Worm (Caenorhabditis elegans) whole organism, L2 larva: ENCODE measurements around the gene F21A3.11.

Experiments used
- C34F6.9 ChIP-seq: fragments of 150-350 bp; optimal IDR thresholded peaks from 2 replicates; lab custom pipeline; 2014; ENCODE audit warnings: missing biosample characterization, missing genetic modification characterization
- F13H6.1 ChIP-seq: sonication (generic microtip); optimal IDR thresholded peaks from 2 replicates; lab custom pipeline; 2016; ENCODE audit warnings: missing genetic modification characterization, missing compliant biosample characterization
- R02D3.7 ChIP-seq: fragments of 150-350 bp; optimal IDR thresholded peaks from 2 replicates; lab custom pipeline; 2014; ENCODE audit warnings: missing biosample characterization, missing genetic modification characterization
- ZK546.5 ChIP-seq: sonication (generic microtip); optimal IDR thresholded peaks from 2 replicates; lab custom pipeline; 2017; ENCODE audit warnings: missing biosample characterization, missing genetic modification characterization
- aly-2 ChIP-seq: fragments of 150-350 bp; optimal IDR thresholded peaks from 2 replicates; lab custom pipeline; 2014; ENCODE audit warnings: missing biosample characterization, missing genetic modification characterization
- blmp-1 ChIP-seq: sonication (generic microtip); optimal IDR thresholded peaks from 2 replicates; lab custom pipeline; 2017; ENCODE audit warnings: missing genetic modification characterization, mild to moderate bottlenecking, missing compliant biosample characterization, antibody characterized with exemption, moderate library complexity; ENCODE audit not compliant: insufficient read depth
- ceh-16 ChIP-seq: fragments of 150-350 bp; optimal IDR thresholded peaks from 2 replicates; lab custom pipeline; 2014; ENCODE audit warnings: missing biosample characterization, missing genetic modification characterization
- crh-2 ChIP-seq: sonication (generic microtip); optimal IDR thresholded peaks from 2 replicates; lab custom pipeline; 2017; ENCODE audit warnings: missing biosample characterization, missing genetic modification characterization
- dmd-4 ChIP-seq: sonication (generic microtip); optimal IDR thresholded peaks from 2 replicates; lab custom pipeline; 2017; ENCODE audit warnings: missing biosample characterization, missing genetic modification characterization
- egl-27 ChIP-seq: sonication (generic microtip); optimal IDR thresholded peaks from 3 replicates; lab custom pipeline; 2017; ENCODE audit warnings: missing biosample characterization, missing genetic modification reagents, missing genetic modification characterization
- elt-3 ChIP-seq: sonication (generic microtip); optimal IDR thresholded peaks from 2 replicates; lab custom pipeline; 2017; ENCODE audit warnings: missing biosample characterization, missing genetic modification characterization
- fos-1 ChIP-seq: fragments of 150-350 bp; optimal IDR thresholded peaks from 2 replicates; lab custom pipeline; 2014; ENCODE audit warnings: missing biosample characterization, missing genetic modification characterization
- gmeb-1 ChIP-seq: fragments of 150-350 bp; optimal IDR thresholded peaks from 2 replicates; lab custom pipeline; 2014; ENCODE audit warnings: missing biosample characterization, missing genetic modification characterization
- lin-11 ChIP-seq: fragments of 150-350 bp; sonication (generic microtip); optimal IDR thresholded peaks from 2 replicates; lab custom pipeline; 2014; ENCODE audit warnings: missing biosample characterization, missing genetic modification characterization, inconsistent platforms, mixed read lengths
- lin-13 ChIP-seq: fragments of 150-350 bp; optimal IDR thresholded peaks from 2 replicates; lab custom pipeline; 2014; ENCODE audit warnings: missing biosample characterization, missing genetic modification reagents, missing genetic modification characterization
- lsy-2 ChIP-seq, 2 experiments: fragments of 150-350 bp in 1 of 2; sonication (generic microtip) in 1 of 2; optimal IDR thresholded peaks; 2 replicates each; lab custom pipeline; 2014 to 2017; ENCODE audit warnings: missing biosample characterization in 2 of 2, missing genetic modification characterization in 2 of 2
- mdl-1 ChIP-seq, 2 experiments: fragments of 150-350 bp in 1 of 2; sonication (generic microtip) in 1 of 2; optimal IDR thresholded peaks; 2 replicates each; lab custom pipeline; 2017; ENCODE audit warnings: missing biosample characterization in 2 of 2, missing genetic modification characterization in 2 of 2
- nhr-10 ChIP-seq: sonication (generic microtip); optimal IDR thresholded peaks from 2 replicates; lab custom pipeline; 2017; ENCODE audit warnings: missing biosample characterization, missing genetic modification characterization
- nhr-12 ChIP-seq: fragments of 150-350 bp; optimal IDR thresholded peaks from 2 replicates; lab custom pipeline; 2014; ENCODE audit warnings: missing biosample characterization, missing genetic modification characterization
- nhr-129 ChIP-seq: fragments of 150-350 bp; optimal IDR thresholded peaks from 2 replicates; lab custom pipeline; 2014; ENCODE audit warnings: missing biosample characterization, missing genetic modification characterization
- nhr-23 ChIP-seq: fragments of 150-350 bp; optimal IDR thresholded peaks from 2 replicates; lab custom pipeline; 2014; ENCODE audit warnings: missing biosample characterization, missing genetic modification reagents, missing genetic modification characterization
- nhr-25 ChIP-seq: fragments of 150-350 bp; sonication (generic microtip); optimal IDR thresholded peaks from 3 replicates; lab custom pipeline; 2014; ENCODE audit warnings: missing biosample characterization, missing genetic modification characterization
- nhr-77 ChIP-seq: fragments of 150-350 bp; optimal IDR thresholded peaks from 2 replicates; lab custom pipeline; 2014; ENCODE audit warnings: missing biosample characterization, missing genetic modification characterization
- peb-1 ChIP-seq: fragments of 150-350 bp; optimal IDR thresholded peaks from 2 replicates; lab custom pipeline; 2014; ENCODE audit warnings: missing biosample characterization, missing genetic modification characterization
- sem-4 ChIP-seq: fragments of 150-350 bp; optimal IDR thresholded peaks from 2 replicates; lab custom pipeline; 2014; ENCODE audit warnings: missing biosample characterization, missing genetic modification reagents, missing genetic modification characterization
- sma-3 ChIP-seq: sonication (generic microtip); optimal IDR thresholded peaks from 2 replicates; lab custom pipeline; 2016; ENCODE audit warnings: missing genetic modification reagents, missing genetic modification characterization, missing compliant biosample characterization
- sma-9 ChIP-seq, 2 experiments: fragments of 150-350 bp in 1 of 2; sonication (generic microtip) in 1 of 2; optimal IDR thresholded peaks; 2 replicates each; lab custom pipeline; 2014 to 2016; ENCODE audit warnings: missing genetic modification characterization in 2 of 2, mild to moderate bottlenecking in 1 of 2, missing biosample characterization in 1 of 2, missing compliant biosample characterization in 1 of 2, missing genetic modification reagents in 1 of 2, moderate library complexity in 1 of 2
- snpc-4 ChIP-seq: fragments of 150-350 bp; optimal IDR thresholded peaks from 2 replicates; lab custom pipeline; 2014; ENCODE audit warnings: missing biosample characterization, missing genetic modification characterization
- unc-55 ChIP-seq: fragments of 150-350 bp; sonication (generic microtip); optimal IDR thresholded peaks from 3 replicates; lab custom pipeline; 2014; ENCODE audit warnings: missing biosample characterization, missing genetic modification reagents, missing genetic modification characterization
- zag-1 ChIP-seq: fragments of 150-350 bp; optimal IDR thresholded peaks from 2 replicates; lab custom pipeline; 2014; ENCODE audit warnings: missing biosample characterization, missing genetic modification characterization
- ztf-1 ChIP-seq: fragments of 200-800 bp; sonication (Bioruptor generic); conservative IDR thresholded peaks from 2 replicates; pipeline ENCODE4 v1.3.6; 2022; ENCODE audit warnings: missing genetic modification characterization, missing compliant biosample characterization
- ztf-11 ChIP-seq: sonication (generic microtip); optimal IDR thresholded peaks from 2 replicates; lab custom pipeline; 2017; ENCODE audit warnings: missing biosample characterization, missing genetic modification characterization

F21A3.11 gene

ce11 chrV:15533096-15533495 is at the start of gene F21A3.11:
F21A3.11 (minus strand) TSS chrV:15533212.
- no peak for TF ChIP-seq F13H6.1
- TF ChIP-seq fos-1 (tag; lab: Kevin White, UChicago) = peak; percentile 49
- no peak for TF ChIP-seq R02D3.7 (tag; lab: Kevin White, UChicago)
- TF ChIP-seq, all 48 proteins: peak for 1

ce11 chrV:15578386-15578785 is 45.4 kb upstream of the F21A3.11 start, which contains the start of gene F28F8.9:
F28F8.9 (minus strand) TSS chrV:15578673.
- peak; percentile 62 for TF ChIP-seq unc-55 (GFP tag; lab: Kevin White, UChicago)
- peak; percentile 90 for TF ChIP-seq gmeb-1 (tag; lab: Kevin White, UChicago)
- no peak for TF ChIP-seq egl-27 (tag; lab: Kevin White, UChicago)
- peak; percentile 4 for TF ChIP-seq sma-3 (GFP tag; lab: Kevin White, UChicago)
- peak; percentile 35 for TF ChIP-seq lin-13 (GFP tag; lab: Kevin White, UChicago)
- TF ChIP-seq blmp-1 (tag; lab: Kevin White, UChicago) = no peak
- TF ChIP-seq R02D3.7 (tag; lab: Kevin White, UChicago) = peak; percentile 87
- TF ChIP-seq snpc-4 (tag; lab: Kevin White, UChicago) = peak; percentile 36
- peak; percentile 39 for TF ChIP-seq sma-9 (GFP tag; optimal IDR thresholded peaks at IDR 0.05; lab: Kevin White, UChicago)
- TF ChIP-seq sma-9 (tag; optimal IDR thresholded peaks at IDR 0.05; lab: Kevin White, UChicago) = no peak
- TF ChIP-seq lsy-2 (tag; optimal IDR thresholded peaks at IDR 0.05; lab: Kevin White, UChicago) = peak in 1 of 2 experiments; percentile 74
- TF ChIP-seq nhr-129 (tag; lab: Kevin White, UChicago) = peak; percentile 66
- no peak for TF ChIP-seq dmd-4 (tag; lab: Kevin White, UChicago)
- TF ChIP-seq zag-1 = no peak
- TF ChIP-seq nhr-10 (tag; lab: Kevin White, UChicago) = no peak
- no peak for TF ChIP-seq lin-11 (tag; lab: Kevin White, UChicago)
- TF ChIP-seq crh-2 (tag; lab: Kevin White, UChicago) = peak; percentile 32
- peak; percentile 55 for TF ChIP-seq C34F6.9 (tag; lab: Kevin White, UChicago)

- TF ChIP-seq nhr-25 (tag; lab: Kevin White, UChicago) = peak; percentile 34
- no peak for TF ChIP-seq R02D3.7 (tag; lab: Kevin White, UChicago)
Observed at ce11 chrV:15577395-15577896, 44.4 kb upstream of the F21A3.11 start, which contains the start of gene atx-3. atx-3 (minus strand) TSS chrV:15577445.

- no peak for TF ChIP-seq mdl-1 (tag; optimal IDR thresholded peaks at IDR 0.05; lab: Kevin White, UChicago)
- TF ChIP-seq R02D3.7 (tag; lab: Kevin White, UChicago) = no peak
- TF ChIP-seq ztf-1 = no peak
- TF ChIP-seq nhr-77 (tag; lab: Kevin White, UChicago) = no peak
- TF ChIP-seq peb-1 (tag; lab: Kevin White, UChicago) = no peak
- no peak for TF ChIP-seq elt-3 (tag; lab: Kevin White, UChicago)
- no peak for TF ChIP-seq dmd-4 (tag; lab: Kevin White, UChicago)
- TF ChIP-seq lsy-2 (tag; optimal IDR thresholded peaks at IDR 0.05; lab: Kevin White, UChicago) = no peak
- no peak for TF ChIP-seq crh-2 (tag; lab: Kevin White, UChicago)
- TF ChIP-seq lin-11 (tag; lab: Kevin White, UChicago) = no peak
Observed at ce11 chrV:15575305-15575704, 42.3 kb upstream of the F21A3.11 start, which contains the start of gene mdt-28. mdt-28 (minus strand) TSS chrV:15575405.

- TF ChIP-seq peb-1 (tag; lab: Kevin White, UChicago) (no peak), sma-3 (GFP tag; lab: Kevin White, UChicago) (no peak), sem-4 (tag; lab: Kevin White, UChicago) (no peak), lin-13 (GFP tag; lab: Kevin White, UChicago) (no peak), lsy-2 (tag; optimal IDR thresholded peaks at IDR 0.05; lab: Kevin White, UChicago) (no peak), ztf-11 (no peak), lin-11 (tag; lab: Kevin White, UChicago) (no peak), ZK546.5 (tag; lab: Kevin White, UChicago) (no peak), nhr-23 (tag; lab: Kevin White, UChicago) (no peak), aly-2 (no peak), gmeb-1 (tag; lab: Kevin White, UChicago) (no peak), blmp-1 (tag; lab: Kevin White, UChicago) (no peak), R02D3.7 (tag; lab: Kevin White, UChicago) (no peak), nhr-12 (tag; lab: Kevin White, UChicago) (no peak), ceh-16 (tag; lab: Kevin White, UChicago) (no peak), nhr-129 (tag; lab: Kevin White, UChicago) (no peak)
Observed at ce11 chrV:15572613-15573012, 39.6 kb upstream of the F21A3.11 start, which contains the start of gene fbxa-94. fbxa-94 (plus strand) TSS chrV:15572913.
